Worm (Caenorhabditis elegans): ENCODE measurements around the gene Y17G9B.5.

- TF ChIP-seq ama-1 (optimal IDR thresholded peaks at IDR 0.05) (no peak), nhr-84 (tag; optimal IDR thresholded peaks at IDR 0.05) (no peak), mep-1 (tag; optimal IDR thresholded peaks at IDR 0.05) (no peak), fkh-10 (GFP tag; optimal IDR thresholded peaks at IDR 0.05) (no peak), zag-1 (tag; optimal IDR thresholded peaks at IDR 0.05) (no peak), jun-1 (tag; optimal IDR thresholded peaks at IDR 0.05) (no peak), nhr-76 (tag; optimal IDR thresholded peaks at IDR 0.05) (no peak)
Measured at ce11 chrIV:4789445-4789844, 39.4 kb downstream of the Y17G9B.5 start, which contains the start of gene R11E3.1.

All from whole organism, L1 larva.